Worm (Caenorhabditis elegans) whole organism, young adult: ENCODE measurements around the gene Y39A1A.21.

ENCODE experiments used
- B0019.2 ChIP-seq: fragments of 200-800 bp; sonication (Bioruptor generic); conservative IDR thresholded peaks from 2 replicates; pipeline ENCODE4 v1.3.6; 2022; ENCODE audit warnings: missing genetic modification reagents, missing genetic modification characterization, missing compliant biosample characterization
- C06A6.2 ChIP-seq: fragments of 200-800 bp; sonication (Bioruptor generic); conservative IDR thresholded peaks from 2 replicates; pipeline ENCODE4 v1.3.6; 2022; ENCODE audit warnings: missing genetic modification characterization, missing compliant biosample characterization
- F23B12.7 ChIP-seq: sonication (generic microtip); optimal IDR thresholded peaks from 2 replicates; lab custom pipeline; 2017; ENCODE audit warnings: missing genetic modification characterization, mild to moderate bottlenecking, missing compliant biosample characterization, antibody characterized with exemption, moderate library complexity; ENCODE audit not compliant: insufficient read depth
- F49E8.2 ChIP-seq: sonication (generic microtip); optimal IDR thresholded peaks from 3 replicates; lab custom pipeline; 2017; ENCODE audit warnings: missing genetic modification characterization, mild to moderate bottlenecking, missing compliant biosample characterization, antibody characterized with exemption, moderate library complexity; ENCODE audit not compliant: insufficient read depth
- K11D2.4 ChIP-seq: fragments of 200-800 bp; sonication (Bioruptor generic); IDR thresholded peaks from 2 replicates; pipeline ENCODE4 v1.3.6; 2022; ENCODE audit warnings: missing genetic modification reagents, missing genetic modification characterization, missing compliant biosample characterization
- K12H6.12 ChIP-seq: fragments of 200-800 bp; sonication (Bioruptor generic); optimal IDR thresholded peaks from 2 replicates; lab custom pipeline; 2018; ENCODE audit warnings: mild to moderate bottlenecking, missing genetic modification characterization, missing compliant biosample characterization
- T07F8.4 ChIP-seq: sonication (generic microtip); optimal IDR thresholded peaks from 2 replicates; lab custom pipeline; 2016; ENCODE audit warnings: mild to moderate bottlenecking, missing genetic modification characterization, moderate library complexity, missing compliant biosample characterization
- T26A5.8 ChIP-seq: sonication (generic microtip); optimal IDR thresholded peaks from 2 replicates; lab custom pipeline; 2016; ENCODE audit warnings: missing genetic modification characterization, missing compliant biosample characterization
- Y56A3A.18 ChIP-seq: fragments of 200-800 bp; sonication (Bioruptor generic); IDR thresholded peaks from 2 replicates; pipeline ENCODE4 v1.3.6; 2022; ENCODE audit warnings: missing genetic modification reagents, missing genetic modification characterization, missing compliant biosample characterization
- Y67H2A.10 ChIP-seq: fragments of 200-800 bp; sonication (Bioruptor generic); conservative IDR thresholded peaks from 2 replicates; pipeline ENCODE4 v1.3.6; 2022; ENCODE audit warnings: missing genetic modification reagents, missing genetic modification characterization, missing compliant biosample characterization
- aptf-2 ChIP-seq: fragments of 200-800 bp; sonication (Bioruptor generic); conservative IDR thresholded peaks from 2 replicates; pipeline ENCODE4 v1.3.6; 2022; ENCODE audit warnings: missing genetic modification reagents, missing genetic modification characterization, missing compliant biosample characterization
- attf-5 ChIP-seq: fragments of 200-800 bp; sonication (Bioruptor generic); optimal IDR thresholded peaks from 2 replicates; lab custom pipeline; 2018; ENCODE audit warnings: mild to moderate bottlenecking, missing genetic modification characterization, missing compliant biosample characterization
- attf-6 ChIP-seq: fragments of 200-800 bp; sonication (Bioruptor generic); IDR thresholded peaks from 2 replicates; pipeline ENCODE4 v1.3.6; 2022; ENCODE audit warnings: missing genetic modification reagents, missing genetic modification characterization, missing compliant biosample characterization
- bed-2 ChIP-seq: fragments of 200-800 bp; sonication (Bioruptor generic); IDR thresholded peaks from 2 replicates; pipeline ENCODE4 v1.3.6; 2022; ENCODE audit warnings: missing genetic modification reagents, missing genetic modification characterization, missing compliant biosample characterization
- ceh-100 ChIP-seq: fragments of 200-800 bp; sonication (Bioruptor generic); IDR thresholded peaks from 2 replicates; pipeline ENCODE4 v1.3.6; 2022; ENCODE audit warnings: missing genetic modification reagents, missing genetic modification characterization, missing compliant biosample characterization
- ceh-58 ChIP-seq: fragments of 200-800 bp; sonication (Bioruptor generic); IDR thresholded peaks from 2 replicates; pipeline ENCODE4 v1.3.6; 2022; ENCODE audit warnings: missing genetic modification characterization, missing compliant biosample characterization
- ceh-79 ChIP-seq: sonication (generic microtip); optimal IDR thresholded peaks from 2 replicates; lab custom pipeline; 2017; ENCODE audit warnings: mild to moderate bottlenecking, missing genetic modification characterization, missing compliant biosample characterization
- ceh-91 ChIP-seq: fragments of 200-800 bp; sonication (Bioruptor generic); IDR thresholded peaks from 2 replicates; pipeline ENCODE4 v1.3.6; 2022; ENCODE audit warnings: missing genetic modification reagents, missing genetic modification characterization, missing compliant biosample characterization
- chd-7 ChIP-seq: sonication (generic microtip); optimal IDR thresholded peaks from 2 replicates; lab custom pipeline; 2016; ENCODE audit warnings: mild to moderate bottlenecking, missing genetic modification characterization, moderate library complexity, missing compliant biosample characterization
- die-1 ChIP-seq: sonication (generic microtip); optimal IDR thresholded peaks from 2 replicates; lab custom pipeline; 2016; ENCODE audit warnings: missing genotype, mild to moderate bottlenecking, missing genetic modification characterization, missing compliant biosample characterization
- egrh-3 ChIP-seq: fragments of 200-800 bp; sonication (Bioruptor generic); IDR thresholded peaks from 2 replicates; pipeline ENCODE4 v1.3.6; 2022; ENCODE audit warnings: missing genetic modification reagents, missing genetic modification characterization, missing compliant biosample characterization
- ets-4 ChIP-seq: fragments of 200-800 bp; sonication (Bioruptor generic); optimal IDR thresholded peaks from 2 replicates; lab custom pipeline; 2018; ENCODE audit warnings: mild to moderate bottlenecking, missing genetic modification characterization, missing compliant biosample characterization
- hlh-26 ChIP-seq: fragments of 200-800 bp; sonication (Bioruptor generic); conservative IDR thresholded peaks from 2 replicates; pipeline ENCODE4 v1.3.6; 2022; ENCODE audit warnings: missing genetic modification reagents, missing genetic modification characterization, missing compliant biosample characterization
- hmg-20 ChIP-seq: fragments of 200-800 bp; sonication (Bioruptor generic); IDR thresholded peaks from 2 replicates; pipeline ENCODE4 v1.3.6; 2022; ENCODE audit warnings: missing genetic modification reagents, missing genetic modification characterization, missing compliant biosample characterization
- lag-1 ChIP-seq: fragments of 200-800 bp; sonication (Bioruptor generic); IDR thresholded peaks from 2 replicates; pipeline ENCODE4 v1.3.6; 2022; ENCODE audit warnings: missing genetic modification reagents, missing genetic modification characterization, missing compliant biosample characterization
- lin-26 ChIP-seq: fragments of 200-800 bp; sonication (Bioruptor generic); IDR thresholded peaks from 2 replicates; pipeline ENCODE4 v1.3.6; 2022; ENCODE audit warnings: missing genetic modification reagents, missing genetic modification characterization, missing compliant biosample characterization
- lin-35 ChIP-seq, 3 experiments: fragments of 150-350 bp in 2 of 3; sonication (generic microtip) in 1 of 3; optimal IDR thresholded peaks; 2 replicates each; lab custom pipeline; 2014 to 2018; ENCODE audit warnings: missing biosample characterization in 3 of 3, missing genetic modification characterization in 3 of 3, missing genetic modification reagents in 3 of 3
- lir-1 ChIP-seq: fragments of 200-800 bp; sonication (Bioruptor generic); conservative IDR thresholded peaks from 2 replicates; pipeline ENCODE4 v1.3.6; 2022; ENCODE audit warnings: missing genetic modification reagents, missing genetic modification characterization, missing compliant biosample characterization
- madf-8 ChIP-seq: fragments of 200-800 bp; sonication (Bioruptor generic); conservative IDR thresholded peaks from 2 replicates; pipeline ENCODE4 v1.3.6; 2022; ENCODE audit warnings: missing genetic modification reagents, missing genetic modification characterization, missing compliant biosample characterization
- mxl-1 ChIP-seq: sonication (generic microtip); optimal IDR thresholded peaks from 2 replicates; lab custom pipeline; 2016; ENCODE audit warnings: missing genetic modification characterization, missing compliant biosample characterization
- nfyb-1 ChIP-seq: fragments of 200-800 bp; sonication (Bioruptor generic); IDR thresholded peaks from 2 replicates; pipeline ENCODE4 v1.3.6; 2022; ENCODE audit warnings: missing genetic modification reagents, missing genetic modification characterization, missing compliant biosample characterization
- nhr-179 ChIP-seq: sonication (generic microtip); optimal IDR thresholded peaks from 2 replicates; lab custom pipeline; 2016; ENCODE audit warnings: mild to moderate bottlenecking, missing genetic modification characterization, missing compliant biosample characterization
- nhr-80 ChIP-seq: sonication (generic microtip); optimal IDR thresholded peaks from 2 replicates; lab custom pipeline; 2016; ENCODE audit warnings: missing genetic modification characterization, missing compliant biosample characterization
- nhr-90 ChIP-seq: sonication (generic microtip); optimal IDR thresholded peaks from 2 replicates; lab custom pipeline; 2016; ENCODE audit warnings: missing genotype, mild to moderate bottlenecking, missing genetic modification characterization, missing compliant biosample characterization
- pha-4 ChIP-seq: fragments of 150-350 bp; sonication (generic microtip); optimal IDR thresholded peaks from 2 replicates; lab custom pipeline; 2014; ENCODE audit warnings: missing biosample characterization, missing genetic modification reagents, missing genetic modification characterization
- rec-8 ChIP-seq, 2 experiments: sonication (generic microtip); optimal IDR thresholded peaks; 2 replicates each; lab custom pipeline; 2016; ENCODE audit warnings: mild to moderate bottlenecking in 2 of 2, missing genetic modification characterization in 2 of 2, missing genetic modification reagents in 2 of 2, missing genotype in 2 of 2, missing biosample characterization in 1 of 2, missing compliant biosample characterization in 1 of 2, moderate library complexity in 1 of 2
- repo-1 ChIP-seq: sonication (generic microtip); optimal IDR thresholded peaks from 2 replicates; lab custom pipeline; 2017; ENCODE audit warnings: mild to moderate bottlenecking, missing genetic modification characterization, missing compliant biosample characterization
- sdz-38 ChIP-seq: sonication (generic microtip); optimal IDR thresholded peaks from 2 replicates; lab custom pipeline; 2016; ENCODE audit warnings: missing genotype, missing genetic modification characterization, missing compliant biosample characterization
- snpc-1.3 ChIP-seq: sonication (generic microtip); optimal IDR thresholded peaks from 2 replicates; lab custom pipeline; 2017; ENCODE audit warnings: missing genetic modification characterization, mild to moderate bottlenecking, missing compliant biosample characterization, antibody characterized with exemption, moderate library complexity, missing genotype, missing genetic modification reagents; ENCODE audit not compliant: insufficient read depth
- snpc-3.4 ChIP-seq: sonication (generic microtip); optimal IDR thresholded peaks from 2 replicates; lab custom pipeline; 2017; ENCODE audit warnings: missing genetic modification characterization, mild to moderate bottlenecking, missing compliant biosample characterization, antibody characterized with exemption, moderate library complexity, missing genotype, missing genetic modification reagents
- snpc-4 ChIP-seq, 5 experiments: fragments of 150-350 bp in 1 of 5; sonication (generic microtip) in 4 of 5; optimal IDR thresholded peaks; 2 replicates each; lab custom pipeline; 2014 to 2018; ENCODE audit warnings: missing genetic modification characterization in 5 of 5, missing biosample characterization in 3 of 5, antibody characterized with exemption in 2 of 5, mild to moderate bottlenecking in 2 of 5, missing compliant biosample characterization in 2 of 5, missing genotype in 2 of 5, moderate library complexity in 2 of 5, missing genetic modification reagents in 1 of 5
- tbx-9 ChIP-seq: sonication (generic microtip); optimal IDR thresholded peaks from 2 replicates; lab custom pipeline; 2016; ENCODE audit warnings: borderline replicate concordance, missing genetic modification characterization, inconsistent platforms, missing compliant biosample characterization
- xnd-1 ChIP-seq: sonication (generic microtip); optimal IDR thresholded peaks from 2 replicates; lab custom pipeline; 2016; ENCODE audit warnings: missing genotype, missing genetic modification reagents, missing genetic modification characterization, missing compliant biosample characterization
- zim-3 ChIP-seq: sonication (generic microtip); optimal IDR thresholded peaks from 2 replicates; lab custom pipeline; 2017; ENCODE audit warnings: mild to moderate bottlenecking, missing genetic modification characterization, moderate library complexity, missing compliant biosample characterization
- ztf-22 ChIP-seq: fragments of 200-800 bp; sonication (Bioruptor generic); optimal IDR thresholded peaks from 2 replicates; lab custom pipeline; 2018; ENCODE audit warnings: mild to moderate bottlenecking, missing genetic modification characterization, moderate library complexity, missing compliant biosample characterization
- ztf-26 ChIP-seq: sonication (generic microtip); optimal IDR thresholded peaks from 2 replicates; lab custom pipeline; 2017; ENCODE audit warnings: missing genetic modification characterization, missing compliant biosample characterization
- ztf-6 ChIP-seq: fragments of 200-800 bp; sonication (Bioruptor generic); IDR thresholded peaks from 2 replicates; pipeline ENCODE4 v1.3.6; 2022; ENCODE audit warnings: missing genetic modification reagents, missing genetic modification characterization, missing compliant biosample characterization

The Y39A1A.21 gene

ce11 chrIII:10742382-10742860 is 35.6 kb upstream of the Y39A1A.21 start, which contains the start of the genes tbb-1 and rib-2 (continued):
- TF ChIP-seq aptf-2 (GFP tag; lab: Robert Waterston, UW) (peak; percentile 84), B0019.2 (GFP tag; lab: Robert Waterston, UW) (peak; percentile 97), repo-1 (tag; lab: Kevin White, UChicago) (no peak), ceh-91 (GFP tag; lab: Robert Waterston, UW) (peak; percentile 100), sdz-38 (no peak), bed-2 (peak; percentile 76), ztf-6 (GFP tag; lab: Robert Waterston, UW) (peak; percentile 68; the same call in 1 of the 2 replicates), attf-5 (GFP tag; lab: Kevin White, UChicago) (peak; percentile 99), hmg-20 (GFP tag; lab: Robert Waterston, UW) (peak; percentile 57; the same call in 1 of the 2 replicates), snpc-3.4 (peak; percentile 97), lag-1 (GFP tag; lab: Robert Waterston, UW) (no peak), hlh-26 (GFP tag; lab: Robert Waterston, UW) (no peak), ets-4 (peak; percentile 85), ceh-100 (peak; percentile 87), nhr-90 (peak; percentile 82), ceh-58 (GFP tag; lab: Robert Waterston, UW) (no peak), lin-26 (GFP tag; lab: Robert Waterston, UW) (peak; percentile 77), attf-6 (peak; percentile 87), xnd-1 (tag; lab: Kevin White, UChicago) (peak; percentile 99), F23B12.7 (tag; lab: Kevin White, UChicago) (peak; percentile 93), Y67H2A.10 (GFP tag; lab: Robert Waterston, UW) (peak; percentile 94), nfyb-1 (peak; percentile 91), zim-3 (no peak), chd-7 (tag; lab: Kevin White, UChicago) (peak; percentile 1), snpc-1.3 (tag; lab: Kevin White, UChicago) (peak; percentile 68), madf-8 (GFP tag; lab: Robert Waterston, UW) (peak; percentile 99), snpc-4 (GFP tag; optimal IDR thresholded peaks at IDR 0.05; lab: Kevin White, UChicago) (peak; percentile 36), snpc-4 (tag; optimal IDR thresholded peaks at IDR 0.05; lab: Kevin White, UChicago) (peak; percentile 62 to 86 (median 79)), ceh-79 (tag; lab: Kevin White, UChicago) (no peak), K12H6.12 (tag; lab: Kevin White, UChicago) (peak; percentile 38), ztf-22 (GFP tag; lab: Kevin White, UChicago) (peak; percentile 69), C06A6.2 (peak; percentile 47; the same call in 1 of the 2 replicates), lir-1 (GFP tag; lab: Robert Waterston, UW) (peak; percentile 85), T26A5.8 (tag; lab: Kevin White, UChicago) (no peak), mxl-1 (tag; lab: Kevin White, UChicago) (no peak), lin-35 (GFP tag; optimal IDR thresholded peaks at IDR 0.05; lab: Kevin White, UChicago) (peak; percentile 15 to 88 (median 87)), pha-4 (tag; lab: Kevin White, UChicago) (peak; percentile 41), egrh-3 (GFP tag; lab: Robert Waterston, UW) (peak; percentile 46; the same call in 1 of the 2 replicates), die-1 (tag; lab: Kevin White, UChicago) (peak; percentile 38), nhr-179 (tag; lab: Kevin White, UChicago) (no peak), nhr-80 (tag; lab: Kevin White, UChicago) (peak; percentile 99), ztf-26 (tag; lab: Kevin White, UChicago) (peak; percentile 54), Y56A3A.18 (GFP tag; lab: Robert Waterston, UW) (no peak), tbx-9 (no peak), F49E8.2 (peak; percentile 95), rec-8 (tag; optimal IDR thresholded peaks at IDR 0.05; lab: Kevin White, UChicago) (no peak), T07F8.4 (tag; lab: Kevin White, UChicago) (no peak), K11D2.4 (GFP tag; lab: Robert Waterston, UW) (peak; percentile 72)
